Fruit fly (Drosophila melanogaster): ENCODE results near the gene CG15725.

dm6 chrX:12745117-12745516 is 39.5 kb downstream of the CG15725 start:
- TF ChIP-seq Eip75B (GFP tag; optimal IDR thresholded peaks at IDR 0.05) (no peak), CG32006 (GFP tag; optimal IDR thresholded peaks at IDR 0.05) (no peak), cyc (GFP tag; optimal IDR thresholded peaks at IDR 0.05) (no peak), CG8119 (GFP tag; IDR thresholded peaks at IDR 0.05) (no peak), CG6854 (GFP tag; optimal IDR thresholded peaks at IDR 0.05) (no peak), Hr38 (GFP tag; optimal IDR thresholded peaks at IDR 0.05) (no peak)

Measured in whole organism, prepupa.